Worm (Caenorhabditis elegans) whole organism, midembryonic: Measurements from ENCODE around the gene T21C9.11.

Source experiments
- T22C8.4 ChIP-seq: fragments of 200-800 bp; sonication (Bioruptor generic); IDR thresholded peaks from 2 replicates; pipeline ENCODE4 v1.3.6; 2022; ENCODE audit warnings: missing genetic modification characterization, missing compliant biosample characterization
- klf-2 ChIP-seq: fragments of 200-800 bp; sonication (Bioruptor generic); conservative IDR thresholded peaks from 2 replicates; pipeline ENCODE4 v1.3.6; 2022; ENCODE audit warnings: missing genetic modification reagents, missing genetic modification characterization, missing compliant biosample characterization
- med-1 ChIP-seq: sonication (generic microtip); optimal IDR thresholded peaks from 2 replicates; lab custom pipeline; 2017; ENCODE audit warnings: missing genetic modification characterization, mild to moderate bottlenecking, missing compliant biosample characterization, antibody characterized with exemption, missing genetic modification reagents; ENCODE audit not compliant: insufficient read depth
- ref-1 ChIP-seq: fragments of 200-800 bp; sonication (Bioruptor generic); conservative IDR thresholded peaks from 2 replicates; pipeline ENCODE4 v1.3.6; 2022; ENCODE audit warnings: missing genetic modification reagents, missing genetic modification characterization, missing compliant biosample characterization
- tab-1 ChIP-seq: fragments of 200-800 bp; sonication (Bioruptor generic); IDR thresholded peaks from 2 replicates; pipeline ENCODE4 v1.3.6; 2022; ENCODE audit warnings: missing genetic modification characterization, missing compliant biosample characterization
- ztf-23 ChIP-seq: fragments of 200-800 bp; sonication (Bioruptor generic); IDR thresholded peaks from 2 replicates; pipeline ENCODE4 v1.3.6; 2022; ENCODE audit warnings: missing genetic modification reagents, missing genetic modification characterization, missing compliant biosample characterization

DNA sequence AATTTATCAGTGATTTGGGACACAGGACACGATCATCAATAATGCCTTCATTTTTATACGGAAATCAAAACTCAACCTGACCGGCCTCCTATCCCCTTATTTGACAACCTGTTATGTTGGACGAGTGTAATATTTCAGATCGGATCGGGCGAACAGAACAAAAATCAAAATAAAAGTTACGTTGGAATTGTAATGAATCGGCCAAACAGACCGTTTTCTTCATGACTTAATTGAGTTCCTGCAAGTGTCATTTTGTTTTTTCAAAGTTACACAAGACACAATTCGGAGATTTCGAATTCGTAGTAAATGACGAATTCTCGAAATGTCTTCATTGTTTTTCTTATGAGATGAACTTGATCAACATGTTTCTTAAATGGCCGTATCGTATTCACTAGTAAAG lies 39.5 kb downstream of the T21C9.11 start, which contains the start of gene F32G8.3:
- TF ChIP-seq klf-2 (GFP tag; lab: Robert Waterston, UW) (no peak), T22C8.4 (no peak), ref-1 (GFP tag; lab: Robert Waterston, UW) (no peak), tab-1 (GFP tag; lab: Robert Waterston, UW) (no peak), med-1 (GFP tag; lab: Kevin White, UChicago) (no peak), ztf-23 (GFP tag; lab: Robert Waterston, UW) (no peak)
